Fruit fly (Drosophila melanogaster): ENCODE measurements around the gene shop.

shop gene

DNA sequence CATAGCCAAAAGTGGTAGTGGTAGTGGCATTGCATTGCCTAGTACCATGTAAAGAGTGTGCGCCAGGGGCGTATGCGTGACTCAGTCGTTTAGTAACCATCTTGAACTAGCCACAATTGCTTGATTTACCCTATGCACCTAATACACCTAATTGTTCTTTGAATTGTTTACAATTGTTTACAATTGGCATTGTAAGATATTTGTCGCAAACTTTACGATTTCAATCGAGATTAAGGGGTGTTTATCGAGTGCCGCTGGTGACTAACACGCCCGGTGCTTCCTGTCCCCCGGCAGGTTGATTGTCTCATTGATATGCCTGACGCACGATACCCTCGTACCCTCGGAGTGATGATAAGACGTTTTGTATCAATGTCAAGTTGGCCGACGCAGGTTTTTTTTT is 11.3 kb downstream of the shop start (continued):
- peak; percentile 7 for TF ChIP-seq Hmr (GFP tag; optimal IDR thresholded peaks at IDR 0.05)
- peak; percentile 77 for TF ChIP-seq dysf (GFP tag; IDR thresholded peaks at IDR 0.05)
- TF ChIP-seq unpg (GFP tag; optimal IDR thresholded peaks at IDR 0.05), result peak; percentile 46
- TF ChIP-seq crp (GFP tag; optimal IDR thresholded peaks at IDR 0.05), result no peak
- TF ChIP-seq HLH3B (GFP tag; IDR thresholded peaks at IDR 0.05), result no peak
- TF ChIP-seq CG31365 (tag; optimal IDR thresholded peaks at IDR 0.05), result no peak
- TF ChIP-seq CG9876 (GFP tag; optimal IDR thresholded peaks at IDR 0.05), result no peak
- TF ChIP-seq CG13287 (GFP tag; IDR thresholded peaks at IDR 0.05; ENCODE audit: partially characterized antibody), result no peak
- no peak for TF ChIP-seq BEAF-32 (GFP tag; optimal IDR thresholded peaks at IDR 0.05)
- no peak for TF ChIP-seq CG9727 (GFP tag; optimal IDR thresholded peaks at IDR 0.05)
- no peak for TF ChIP-seq pita (GFP tag; optimal IDR thresholded peaks at IDR 0.05)
- TF ChIP-seq Blimp-1 (GFP tag; optimal IDR thresholded peaks at IDR 0.05), result no peak
- TF ChIP-seq NfI (GFP tag; optimal IDR thresholded peaks at IDR 0.05), result peak; percentile 24
- no peak for TF ChIP-seq chinmo (GFP tag; IDR thresholded peaks at IDR 0.05; ENCODE audit: partially characterized antibody)
- no peak for TF ChIP-seq CrebB (tag; optimal IDR thresholded peaks at IDR 0.05)
- TF ChIP-seq dpn (GFP tag; optimal IDR thresholded peaks at IDR 0.05), result peak; percentile 41 to 42
- TF ChIP-seq BtbVII (GFP tag; optimal IDR thresholded peaks at IDR 0.05), result no peak
- TF ChIP-seq CG12391 (tag; optimal IDR thresholded peaks at IDR 0.05), result peak; percentile 45
- no peak for TF ChIP-seq Spps (tag; optimal IDR thresholded peaks at IDR 0.05)
- TF ChIP-seq Deaf1 (tag; optimal IDR thresholded peaks at IDR 0.05), result no peak
- TF ChIP-seq CG30020 (tag; optimal IDR thresholded peaks at IDR 0.05), result peak; percentile 9
- no peak for TF ChIP-seq zfh1 (GFP tag; IDR thresholded peaks at IDR 0.05)
- no peak for TF ChIP-seq CG6654 (GFP tag; optimal IDR thresholded peaks at IDR 0.05)
- TF ChIP-seq CG11723 (GFP tag; optimal IDR thresholded peaks at IDR 0.05), result peak; percentile 10
- TF ChIP-seq ftz-f1 (GFP tag; optimal IDR thresholded peaks at IDR 0.05), result no peak
- no peak for TF ChIP-seq CG6854 (GFP tag; optimal IDR thresholded peaks at IDR 0.05)
- TF ChIP-seq bowl (GFP tag; IDR thresholded peaks at IDR 0.05), result no peak
- TF ChIP-seq CG7556 (GFP tag; optimal IDR thresholded peaks at IDR 0.05), result peak; percentile 12
- no peak for TF ChIP-seq CG17186 (GFP tag; optimal IDR thresholded peaks at IDR 0.05)
- TF ChIP-seq CG10267 (tag; optimal IDR thresholded peaks at IDR 0.05), result no peak
- peak; percentile 21 for TF ChIP-seq CG1529 (GFP tag; optimal IDR thresholded peaks at IDR 0.05)
- TF ChIP-seq seq (GFP tag; IDR thresholded peaks at IDR 0.05), result 0 out of 2 replicates have a peak, but pooled peaks have one; percentile 13
- TF ChIP-seq CG10565 (GFP tag; optimal IDR thresholded peaks at IDR 0.05), result no peak
- 0 out of 2 replicates have a peak, but pooled peaks have one; percentile 37 for TF ChIP-seq gsb (GFP tag; IDR thresholded peaks at IDR 0.05)
- TF ChIP-seq gce (GFP tag; IDR thresholded peaks at IDR 0.05), result no peak
- TF ChIP-seq CG33213 (GFP tag; optimal IDR thresholded peaks at IDR 0.05), result no peak
- no peak for TF ChIP-seq scrt (GFP tag; optimal IDR thresholded peaks at IDR 0.05)
- no peak for TF ChIP-seq z (GFP tag; IDR thresholded peaks at IDR 0.05)
- no peak for TF ChIP-seq CG8281 (tag; optimal IDR thresholded peaks at IDR 0.05)
- peak; percentile 50 for TF ChIP-seq CG10366 (GFP tag; IDR thresholded peaks at IDR 0.05)
- no peak for TF ChIP-seq CG6791 (GFP tag; IDR thresholded peaks at IDR 0.05; ENCODE audit: partially characterized antibody)
- TF ChIP-seq CG4404 (GFP tag; IDR thresholded peaks at IDR 0.05), result peak; percentile 63
- no peak for TF ChIP-seq her (GFP tag; optimal IDR thresholded peaks at IDR 0.05)
- no peak for TF ChIP-seq fru (optimal IDR thresholded peaks at IDR 0.05)
- peak; percentile 48; the same call in 2 of the 3 replicates for TF ChIP-seq CG17361 (GFP tag; IDR thresholded peaks at IDR 0.05)
- TF ChIP-seq CG12219 (GFP tag; optimal IDR thresholded peaks at IDR 0.05), result peak; percentile 56
- peak; percentile 48; the same call in 1 of the 3 replicates for TF ChIP-seq CG7357 (GFP tag; IDR thresholded peaks at IDR 0.05)
- no peak for TF ChIP-seq cwo (GFP tag; optimal IDR thresholded peaks at IDR 0.05)
- no peak for TF ChIP-seq CG1233 (GFP tag; optimal IDR thresholded peaks at IDR 0.05)
- TF ChIP-seq lilli (GFP tag; optimal IDR thresholded peaks at IDR 0.05), result peak; percentile 32
- TF ChIP-seq Elba2 (GFP tag; optimal IDR thresholded peaks at IDR 0.05), result no peak
